Fruit fly (Drosophila melanogaster) whole organism, embryonic: ENCODE measurements around the gene Cdc6.

Experiments
- CG1024 ChIP-seq: fragments of 200-800 bp; sonication (Bioruptor generic); IDR thresholded peaks from 2 replicates; pipeline ENCODE4 v1.3.6; 2022; ENCODE audit warnings: missing biosample characterization, missing genetic modification characterization
- CG10321 ChIP-seq: fragments of 200-800 bp; sonication (Bioruptor generic); IDR thresholded peaks from 2 replicates; pipeline ENCODE4 v1.3.6; 2022; ENCODE audit warnings: missing biosample characterization, missing genetic modification characterization
- CG12236 ChIP-seq: fragments of 200-800 bp; sonication (Bioruptor generic); optimal IDR thresholded peaks from 2 replicates; lab custom pipeline; 2016; ENCODE audit warnings: missing biosample characterization, missing genetic modification characterization
- CG12391 ChIP-seq: fragments of 200-800 bp; sonication (Bioruptor generic); optimal IDR thresholded peaks from 3 replicates; lab custom pipeline; 2018; ENCODE audit warnings: missing biosample characterization, mild to moderate bottlenecking, missing genetic modification characterization, moderate library complexity
- CG13296 ChIP-seq: fragments of 200-800 bp; sonication (Bioruptor generic); optimal IDR thresholded peaks from 3 replicates; lab custom pipeline; 2018; ENCODE audit warnings: missing biosample characterization, mild to moderate bottlenecking, missing genetic modification characterization
- CG14014 ChIP-seq: fragments of 200-800 bp; sonication (Bioruptor generic); IDR thresholded peaks from 2 replicates; pipeline ENCODE4 v1.3.6; 2022; ENCODE audit warnings: missing biosample characterization, missing genetic modification characterization
- CG14860 ChIP-seq: fragments of 200-800 bp; sonication (Bioruptor generic); IDR thresholded peaks from 3 replicates; pipeline ENCODE4 v1.3.6; 2022; ENCODE audit warnings: missing biosample characterization, missing genetic modification characterization; ENCODE audit not compliant: partially characterized antibody
- CG15269 ChIP-seq: fragments of 200-800 bp; sonication (Bioruptor generic); optimal IDR thresholded peaks from 2 replicates; lab custom pipeline; 2018; ENCODE audit warnings: missing biosample characterization, mild to moderate bottlenecking, missing genetic modification characterization, moderate library complexity
- CG15601 ChIP-seq: fragments of 200-800 bp; sonication (Bioruptor generic); optimal IDR thresholded peaks from 3 replicates; lab custom pipeline; 2019; ENCODE audit warnings: missing biosample characterization, mild to moderate bottlenecking, missing genetic modification characterization, moderate library complexity
- CG16863 ChIP-seq: fragments of 200-800 bp; sonication (Bioruptor generic); optimal IDR thresholded peaks from 3 replicates; lab custom pipeline; 2016; ENCODE audit warnings: missing biosample characterization, missing genetic modification characterization
- CG33557 ChIP-seq: fragments of 200-800 bp; sonication (Bioruptor generic); optimal IDR thresholded peaks from 2 replicates; lab custom pipeline; 2019; ENCODE audit warnings: missing biosample characterization, mild to moderate bottlenecking, missing genetic modification characterization, moderate library complexity
- CG4328 ChIP-seq: fragments of 200-800 bp; sonication (Bioruptor generic); optimal IDR thresholded peaks from 3 replicates; lab custom pipeline; 2017; ENCODE audit warnings: missing biosample characterization, missing genetic modification reagents, missing genetic modification characterization
- CG4404 ChIP-seq: fragments of 200-800 bp; sonication (Bioruptor generic); IDR thresholded peaks from 2 replicates; pipeline ENCODE4 v1.3.6; 2022; ENCODE audit warnings: missing biosample characterization, missing genetic modification characterization
- CG4424 ChIP-seq: fragments of 200-800 bp; sonication (Bioruptor generic); optimal IDR thresholded peaks from 3 replicates; lab custom pipeline; 2016; ENCODE audit warnings: missing biosample characterization, missing genetic modification characterization
- CG6254 ChIP-seq: fragments of 200-800 bp; sonication (Bioruptor generic); optimal IDR thresholded peaks from 3 replicates; lab custom pipeline; 2017; ENCODE audit warnings: mild to moderate bottlenecking, missing biosample characterization, missing genetic modification reagents, missing genetic modification characterization
- CG6272 ChIP-seq: fragments of 200-800 bp; sonication (Bioruptor generic); IDR thresholded peaks from 2 replicates; pipeline ENCODE4 v1.3.6; 2022; ENCODE audit warnings: missing biosample characterization, missing genetic modification characterization
- CG6689 ChIP-seq: fragments of 200-800 bp; sonication (Bioruptor generic); IDR thresholded peaks from 2 replicates; pipeline ENCODE4 v1.3.6; 2022; ENCODE audit warnings: missing biosample characterization, missing genetic modification characterization
- CG6765 ChIP-seq: fragments of 200-800 bp; sonication (Bioruptor generic); optimal IDR thresholded peaks from 3 replicates; lab custom pipeline; 2017; ENCODE audit warnings: missing biosample characterization, mild to moderate bottlenecking, missing genetic modification characterization
- CG8944 ChIP-seq: fragments of 200-800 bp; sonication (Bioruptor generic); optimal IDR thresholded peaks from 3 replicates; lab custom pipeline; 2016; ENCODE audit warnings: missing biosample characterization, missing genetic modification characterization
- Dek ChIP-seq: fragments of 200-800 bp; sonication (Bioruptor generic); optimal IDR thresholded peaks from 3 replicates; lab custom pipeline; 2019; ENCODE audit warnings: missing biosample characterization, mild to moderate bottlenecking, missing genetic modification characterization, moderate library complexity
- Dip3 ChIP-seq: fragments of 200-800 bp; sonication (Bioruptor generic); optimal IDR thresholded peaks from 3 replicates; lab custom pipeline; 2016; ENCODE audit warnings: missing biosample characterization, missing genetic modification characterization
- Elba2 ChIP-seq: fragments of 200-800 bp; sonication (Bioruptor generic); optimal IDR thresholded peaks from 3 replicates; lab custom pipeline; 2016; ENCODE audit warnings: missing biosample characterization, missing genetic modification characterization
- HHEX ChIP-seq: fragments of 200-800 bp; sonication (Bioruptor generic); optimal IDR thresholded peaks from 3 replicates; lab custom pipeline; 2017; ENCODE audit warnings: missing biosample characterization, mild to moderate bottlenecking, missing genetic modification characterization, missing genetic modification reagents
- HLH54F ChIP-seq: fragments of 200-800 bp; sonication (Bioruptor generic); optimal IDR thresholded peaks from 3 replicates; lab custom pipeline; 2016; ENCODE audit warnings: missing biosample characterization, missing genetic modification characterization
- Hey ChIP-seq: fragments of 200-800 bp; sonication (Bioruptor generic); optimal IDR thresholded peaks from 3 replicates; lab custom pipeline; 2018; ENCODE audit warnings: missing biosample characterization, mild to moderate bottlenecking, missing genetic modification characterization
- Lim3 ChIP-seq: fragments of 200-800 bp; sonication (Bioruptor generic); IDR thresholded peaks from 2 replicates; pipeline ENCODE4 v1.3.6; 2022; ENCODE audit warnings: missing biosample characterization, missing genetic modification characterization
- Neu2 ChIP-seq: fragments of 200-800 bp; sonication (Bioruptor generic); optimal IDR thresholded peaks from 3 replicates; lab custom pipeline; 2016; ENCODE audit warnings: missing biosample characterization, missing genetic modification characterization, borderline replicate concordance
- Oaz ChIP-seq: fragments of 200-800 bp; sonication (Bioruptor generic); IDR thresholded peaks from 2 replicates; pipeline ENCODE4 v1.3.6; 2022; ENCODE audit warnings: missing biosample characterization, missing genetic modification characterization
- Ravus ChIP-seq: fragments of 200-800 bp; sonication (Bioruptor generic); IDR thresholded peaks from 2 replicates; pipeline ENCODE4 v1.3.6; 2022; ENCODE audit warnings: missing biosample characterization, missing genetic modification characterization
- Ssrp ChIP-seq: fragments of 200-800 bp; sonication (Bioruptor generic); optimal IDR thresholded peaks from 2 replicates; lab custom pipeline; 2018; ENCODE audit warnings: missing biosample characterization, mild to moderate bottlenecking, missing genetic modification characterization, moderate library complexity
- ab ChIP-seq: fragments of 200-800 bp; sonication (Bioruptor generic); optimal IDR thresholded peaks from 2 replicates; lab custom pipeline; 2016; ENCODE audit warnings: missing biosample characterization, missing genetic modification characterization
- al ChIP-seq: fragments of 200-800 bp; sonication (Bioruptor generic); IDR thresholded peaks from 2 replicates; pipeline ENCODE4 v1.3.6; 2022; ENCODE audit warnings: missing biosample characterization, missing genetic modification characterization
- ase ChIP-seq: fragments of 200-800 bp; sonication (Bioruptor generic); IDR thresholded peaks from 3 replicates; pipeline ENCODE4 v1.3.6; 2022; ENCODE audit warnings: missing biosample characterization, missing genetic modification characterization
- br ChIP-seq: fragments of >200 bp; optimal IDR thresholded peaks from 2 replicates; lab custom pipeline; 2017
- chinmo ChIP-seq: fragments of 200-800 bp; sonication (Bioruptor generic); IDR thresholded peaks from 4 replicates; pipeline ENCODE4 v1.3.6; 2022; ENCODE audit warnings: missing biosample characterization, missing genetic modification characterization; ENCODE audit not compliant: partially characterized antibody
- chn ChIP-seq: fragments of 200-800 bp; sonication (Bioruptor generic); optimal IDR thresholded peaks from 2 replicates; lab custom pipeline; 2016; ENCODE audit warnings: missing biosample characterization, missing genetic modification characterization
- dysf ChIP-seq: fragments of 200-800 bp; sonication (Bioruptor generic); IDR thresholded peaks from 3 replicates; pipeline ENCODE4 v1.3.6; 2022; ENCODE audit warnings: missing biosample characterization, missing genetic modification characterization
- fru ChIP-seq: fragments of >200 bp; optimal IDR thresholded peaks from 2 replicates; lab custom pipeline; 2017
- gcm ChIP-seq: fragments of 200-800 bp; sonication (Bioruptor generic); optimal IDR thresholded peaks from 2 replicates; lab custom pipeline; 2019; ENCODE audit warnings: missing biosample characterization, mild to moderate bottlenecking, missing genetic modification characterization, moderate library complexity
- h ChIP-seq: fragments of >200 bp; optimal IDR thresholded peaks from 2 replicates; lab custom pipeline; 2017
- kah ChIP-seq: fragments of 200-800 bp; sonication (Bioruptor generic); optimal IDR thresholded peaks from 2 replicates; lab custom pipeline; 2018; ENCODE audit warnings: missing biosample characterization, mild to moderate bottlenecking, missing genetic modification characterization
- klu ChIP-seq: fragments of 200-800 bp; sonication (Bioruptor generic); IDR thresholded peaks from 2 replicates; pipeline ENCODE4 v1.3.6; 2022; ENCODE audit warnings: missing biosample characterization, missing genetic modification characterization
- lmd ChIP-seq: fragments of 200-800 bp; sonication (Bioruptor generic); IDR thresholded peaks from 2 replicates; pipeline ENCODE4 v1.3.6; 2022; ENCODE audit warnings: missing biosample characterization, missing genetic modification characterization
- lola ChIP-seq, 3 experiments: fragments of >200 bp in 2 of 3; fragments of 200-800 bp in 1 of 3; sonication (Bioruptor generic) in 1 of 3; optimal IDR thresholded peaks; 2 replicates each; lab custom pipeline; 2017 to 2019; ENCODE audit warnings: missing biosample characterization in 3 of 3, missing genetic modification characterization in 3 of 3, mild to moderate bottlenecking in 1 of 3, moderate library complexity in 1 of 3
- nau ChIP-seq: fragments of 200-800 bp; sonication (Bioruptor generic); optimal IDR thresholded peaks from 3 replicates; lab custom pipeline; 2017; ENCODE audit warnings: missing biosample characterization, mild to moderate bottlenecking, missing genetic modification characterization, missing genetic modification reagents
- phol ChIP-seq: fragments of 200-800 bp; sonication (Bioruptor generic); optimal IDR thresholded peaks from 3 replicates; lab custom pipeline; 2018; ENCODE audit warnings: missing biosample characterization, mild to moderate bottlenecking, missing genetic modification characterization, moderate library complexity
- pum ChIP-seq: fragments of 200-800 bp; sonication (Bioruptor generic); optimal IDR thresholded peaks from 2 replicates; lab custom pipeline; 2016; ENCODE audit warnings: missing biosample characterization, missing genetic modification characterization
- sens ChIP-seq: fragments of 200-800 bp; sonication (Bioruptor generic); peaks from one replicate; lab custom pipeline; 2016; ENCODE audit warnings: missing biosample characterization, missing genetic modification characterization
- seq ChIP-seq: fragments of 200-800 bp; sonication (Bioruptor generic); IDR thresholded peaks from 2 replicates; pipeline ENCODE4 v1.3.6; 2022; ENCODE audit warnings: missing biosample characterization, missing genetic modification characterization
- sima ChIP-seq: fragments of 200-800 bp; sonication (Bioruptor generic); optimal IDR thresholded peaks from 2 replicates; lab custom pipeline; 2016; ENCODE audit warnings: missing biosample characterization, missing genetic modification characterization
- slbo ChIP-seq: fragments of 200-800 bp; sonication (Bioruptor generic); IDR thresholded peaks from 2 replicates; pipeline ENCODE4 v1.3.6; 2022; ENCODE audit warnings: missing biosample characterization, missing genetic modification characterization
- tin ChIP-seq: fragments of 200-800 bp; sonication (Bioruptor generic); optimal IDR thresholded peaks from 3 replicates; lab custom pipeline; 2016; ENCODE audit warnings: missing biosample characterization, missing genetic modification characterization
- unc-4 ChIP-seq: fragments of 200-800 bp; sonication (Bioruptor generic); IDR thresholded peaks from 2 replicates; pipeline ENCODE4 v1.3.6; 2022; ENCODE audit warnings: missing biosample characterization, missing genetic modification characterization; ENCODE audit not compliant: partially characterized antibody

The Cdc6 gene

dm6 chr3L:8628964-8629363, 4.9 kb downstream of the Cdc6 start (continued):
- TF ChIP-seq tin = peak; percentile 48
- TF ChIP-seq gcm (GFP tag; lab: Kevin White, UChicago) = peak; percentile 37
- no peak for TF ChIP-seq CG8944 (GFP tag; lab: Kevin White, UChicago)
- TF ChIP-seq CG10321 (GFP tag; lab: Robert Waterston, UW) = no peak
- no peak for TF ChIP-seq Elba2 (GFP tag; lab: Kevin White, UChicago)
- TF ChIP-seq unc-4 (GFP tag; lab: Robert Waterston, UW) = no peak
- no peak for TF ChIP-seq nau (GFP tag; lab: Kevin White, UChicago)
- TF ChIP-seq lola (GFP tag; optimal IDR thresholded peaks at IDR 0.05; lab: Kevin White, UChicago) = peak in 1 of 3 experiments; percentile 42
- no peak for TF ChIP-seq CG14860 (GFP tag; lab: Robert Waterston, UW)
- TF ChIP-seq CG4328 (GFP tag; lab: Kevin White, UChicago) = peak; percentile 59
- TF ChIP-seq h (lab: Kevin White, UChicago) = no peak
- TF ChIP-seq Ravus (GFP tag; lab: Robert Waterston, UW) = peak; percentile 45
- peak; percentile 59; the same call in 1 of the 2 replicates for TF ChIP-seq CG1024 (GFP tag; lab: Robert Waterston, UW)
- TF ChIP-seq CG6272 (GFP tag; lab: Robert Waterston, UW) = peak; percentile 82
- peak; percentile 42 for TF ChIP-seq Ssrp (tag; lab: Kevin White, UChicago)
- no peak for TF ChIP-seq chn (GFP tag; lab: Kevin White, UChicago)
- TF ChIP-seq CG6765 (GFP tag; lab: Kevin White, UChicago) = no peak
- peak; percentile 88 for TF ChIP-seq sens (GFP tag; lab: Kevin White, UChicago)
- peak; percentile 75 for TF ChIP-seq CG13296 (GFP tag; lab: Kevin White, UChicago)
- TF ChIP-seq CG6254 (GFP tag; lab: Kevin White, UChicago) = no peak
- 0 out of 2 replicates have a peak, but pooled peaks have one; percentile 27 for TF ChIP-seq seq (GFP tag; lab: Robert Waterston, UW)
- peak; percentile 61 for TF ChIP-seq HHEX (GFP tag; lab: Kevin White, UChicago)
- TF ChIP-seq Hey = no peak
- TF ChIP-seq br = no peak
- TF ChIP-seq klu (GFP tag; lab: Robert Waterston, UW) = peak; percentile 51; the same call in 1 of the 2 replicates
- TF ChIP-seq CG12236 (GFP tag; lab: Kevin White, UChicago) = no peak
- peak; percentile 72 for TF ChIP-seq ase
- peak; percentile 50; the same call in 1 of the 2 replicates for TF ChIP-seq CG4404 (GFP tag; lab: Robert Waterston, UW)
- TF ChIP-seq pum (GFP tag; lab: Kevin White, UChicago) = no peak
- TF ChIP-seq slbo (GFP tag; lab: Robert Waterston, UW) = peak; percentile 58
- no peak for TF ChIP-seq HLH54F (GFP tag; lab: Kevin White, UChicago)
- TF ChIP-seq CG6689 = peak; percentile 86
- peak; percentile 82 for TF ChIP-seq phol (tag; lab: Kevin White, UChicago)
- TF ChIP-seq dysf (GFP tag; lab: Robert Waterston, UW) = peak; percentile 88
- peak; percentile 65 for TF ChIP-seq al (GFP tag; lab: Robert Waterston, UW)
- TF ChIP-seq CG4424 (GFP tag; lab: Kevin White, UChicago) = peak; percentile 61
- no peak for TF ChIP-seq Lim3 (GFP tag; lab: Robert Waterston, UW)
- TF ChIP-seq CG12391 = peak; percentile 63
- no peak for TF ChIP-seq ab
- TF ChIP-seq CG14014 = no peak
- TF ChIP-seq Dek (tag; lab: Kevin White, UChicago) = peak; percentile 42
- TF ChIP-seq CG33557 (GFP tag; lab: Kevin White, UChicago) = peak; percentile 18
- no peak; the same call in 1 of the 2 replicates for TF ChIP-seq Oaz (GFP tag; lab: Robert Waterston, UW)
- TF ChIP-seq Neu2 (GFP tag; lab: Kevin White, UChicago) = no peak
- TF ChIP-seq kah (GFP tag; lab: Kevin White, UChicago) = peak; percentile 34
- TF ChIP-seq fru = no peak
- TF ChIP-seq Dip3 (GFP tag; lab: Kevin White, UChicago) = no peak
- no peak for TF ChIP-seq sima
- no peak for TF ChIP-seq chinmo (GFP tag; lab: Robert Waterston, UW)
- TF ChIP-seq CG15269 = peak; percentile 74
- peak; percentile 83 for TF ChIP-seq lmd (GFP tag; lab: Robert Waterston, UW)
- peak; percentile 52 for TF ChIP-seq CG15601 (tag; lab: Kevin White, UChicago)
- TF ChIP-seq CG16863 (GFP tag; lab: Kevin White, UChicago) = no peak
